Fruit fly (Drosophila melanogaster) whole organism, pupa: ENCODE results near the gene cype.

Experiments
- CG15710 ChIP-seq: fragments of 200-800 bp; sonication (Bioruptor generic); optimal IDR thresholded peaks from 2 replicates; lab custom pipeline; 2018; ENCODE audit warnings: missing biosample characterization, mild to moderate bottlenecking, missing genetic modification characterization, moderate library complexity
- EcR ChIP-seq: fragments of 200-800 bp; sonication (Bioruptor generic); optimal IDR thresholded peaks from 3 replicates; lab custom pipeline; 2019; ENCODE audit warnings: missing biosample characterization, missing genetic modification characterization, mild to moderate bottlenecking, moderate library complexity, missing genetic modification reagents

dm6 chr2L:5305240-5305875 lies 21.7 kb upstream of the cype start:
- TF ChIP-seq CG15710 (no peak), EcR (GFP tag; lab: Kevin White, UChicago) (peak; percentile 96)
